Worm (Caenorhabditis elegans): ENCODE data around the gene clp-7.
A peak's percentile ranks its signal among the peaks of the same experiment; 100 is the strongest.

clp-7 gene

ce11 chrIV:1456775-1457174, 11.0 kb upstream of the clp-7 start, which contains the start of gene nadk-1 (continued):
- no peak for TF ChIP-seq jun-1 (tag; optimal IDR thresholded peaks at IDR 0.05)
- TF ChIP-seq dve-1 (tag; optimal IDR thresholded peaks at IDR 0.05; ENCODE audit: insufficient read depth): no peak
- no peak for TF ChIP-seq spr-3 (GFP tag; optimal IDR thresholded peaks at IDR 0.05)
- TF ChIP-seq madf-9 (GFP tag; conservative IDR thresholded peaks at IDR 0.05): 0 out of 2 replicates have a peak, but pooled peaks have one; percentile 3
- TF ChIP-seq nhr-28 (tag; optimal IDR thresholded peaks at IDR 0.05): no peak
- TF ChIP-seq sdz-12 (GFP tag; optimal IDR thresholded peaks at IDR 0.05): no peak
- 0 out of 2 replicates have a peak, but pooled peaks have one; percentile 30 for TF ChIP-seq set-16 (GFP tag; IDR thresholded peaks at IDR 0.05)
- TF ChIP-seq dmd-8 (GFP tag; IDR thresholded peaks at IDR 0.05): no peak
- no peak for TF ChIP-seq snpc-4 (tag; optimal IDR thresholded peaks at IDR 0.05)
- TF ChIP-seq lim-7 (GFP tag; IDR thresholded peaks at IDR 0.05): no peak
- no peak for TF ChIP-seq unc-130 (GFP tag; optimal IDR thresholded peaks at IDR 0.05)
- no peak for TF ChIP-seq madf-5 (GFP tag; IDR thresholded peaks at IDR 0.05)
- TF ChIP-seq pha-4 (GFP tag; IDR thresholded peaks at IDR 0.05): 0 out of 2 replicates have a peak, but pooled peaks have one; percentile 3
- TF ChIP-seq pha-4 (tag; optimal IDR thresholded peaks at IDR 0.05): no peak
- no peak for TF ChIP-seq T26A8.4 (GFP tag; IDR thresholded peaks at IDR 0.05)
- no peak for TF ChIP-seq rbr-2 (tag; optimal IDR thresholded peaks at IDR 0.05)
- no peak for TF ChIP-seq F44E2.7 (GFP tag; IDR thresholded peaks at IDR 0.05)
- TF ChIP-seq mep-1 (tag; optimal IDR thresholded peaks at IDR 0.05): peak; percentile 10
- TF ChIP-seq lin-29 (GFP tag; IDR thresholded peaks at IDR 0.05): no peak
- no peak for TF ChIP-seq nhr-77 (tag; optimal IDR thresholded peaks at IDR 0.05)
- no peak for TF ChIP-seq nhr-237 (tag; optimal IDR thresholded peaks at IDR 0.05)
- TF ChIP-seq zag-1 (tag; optimal IDR thresholded peaks at IDR 0.05): no peak
- no peak for TF ChIP-seq ceh-28 (tag; optimal IDR thresholded peaks at IDR 0.05)
- TF ChIP-seq fos-1 (tag; optimal IDR thresholded peaks at IDR 0.05): no peak
- no peak for TF ChIP-seq duxl-1 (tag; optimal IDR thresholded peaks at IDR 0.05; ENCODE audit: poor library complexity)

ce11 chrIV:1455006-1455405, 9.2 kb upstream of the clp-7 start:
- TF ChIP-seq hlh-11 (tag; optimal IDR thresholded peaks at IDR 0.05) (peak; percentile 78), madf-9 (GFP tag; conservative IDR thresholded peaks at IDR 0.05) (no peak), daf-16 (GFP tag; optimal IDR thresholded peaks at IDR 0.05) (no peak), daf-16 (tag; optimal IDR thresholded peaks at IDR 0.05) (peak; percentile 56), php-3 (GFP tag; IDR thresholded peaks at IDR 0.05) (0 out of 2 replicates have a peak, but pooled peaks have one; percentile 16), pha-4 (GFP tag; IDR thresholded peaks at IDR 0.05) (no peak; the same call in 1 of the 2 replicates), pha-4 (tag; optimal IDR thresholded peaks at IDR 0.05) (no peak), mxl-3 (GFP tag; optimal IDR thresholded peaks at IDR 0.05) (peak; percentile 56), arid-1 (GFP tag; conservative IDR thresholded peaks at IDR 0.05) (0 out of 2 replicates have a peak, but pooled peaks have one; percentile 35), vab-7 (GFP tag; IDR thresholded peaks at IDR 0.05) (no peak), mep-1 (tag; optimal IDR thresholded peaks at IDR 0.05) (peak; percentile 21), ceh-44 (GFP tag; IDR thresholded peaks at IDR 0.05) (no peak), hlh-30 (tag; optimal IDR thresholded peaks at IDR 0.05; ENCODE audit: insufficient read depth) (peak; percentile 73), nhr-28 (tag; optimal IDR thresholded peaks at IDR 0.05) (peak; percentile 87), nhr-6 (tag; optimal IDR thresholded peaks at IDR 0.05) (peak; percentile 73), dmd-6 (GFP tag; IDR thresholded peaks at IDR 0.05) (peak; percentile 77), ZK337.2 (GFP tag; IDR thresholded peaks at IDR 0.05) (no peak), nhr-77 (tag; optimal IDR thresholded peaks at IDR 0.05) (peak; percentile 26), lin-29 (GFP tag; IDR thresholded peaks at IDR 0.05) (no peak), mxl-2 (GFP tag; conservative IDR thresholded peaks at IDR 0.05) (peak; percentile 60), mes-2 (tag; optimal IDR thresholded peaks at IDR 0.05; ENCODE audit: poor library complexity, severe bottlenecking) (peak; percentile 29), lin-38 (GFP tag; IDR thresholded peaks at IDR 0.05) (peak; percentile 31; the same call in 1 of the 2 replicates), egl-43 (GFP tag; IDR thresholded peaks at IDR 0.05) (0 out of 2 replicates have a peak, but pooled peaks have one; percentile 43), dve-1 (tag; optimal IDR thresholded peaks at IDR 0.05; ENCODE audit: insufficient read depth) (peak; percentile 71), mdl-1 (tag; optimal IDR thresholded peaks at IDR 0.05) (peak in 1 of 2 experiments; percentile 41), pqm-1 (tag; optimal IDR thresholded peaks at IDR 0.05) (peak; percentile 65)
